Fruit fly (Drosophila melanogaster) whole organism, embryonic: ENCODE results near the gene apolpp.

Experiments
- Adf1 ChIP-seq: fragments of 200-800 bp; sonication (Bioruptor generic); IDR thresholded peaks from 2 replicates; pipeline ENCODE4 v1.3.6; 2022; ENCODE audit warnings: missing biosample characterization, missing genetic modification characterization
- CG1024 ChIP-seq: fragments of 200-800 bp; sonication (Bioruptor generic); IDR thresholded peaks from 2 replicates; pipeline ENCODE4 v1.3.6; 2022; ENCODE audit warnings: missing biosample characterization, missing genetic modification characterization
- CG11504 ChIP-seq: fragments of 200-800 bp; sonication (Bioruptor generic); optimal IDR thresholded peaks from 3 replicates; lab custom pipeline; 2019; ENCODE audit warnings: missing biosample characterization, mild to moderate bottlenecking, missing genetic modification characterization, moderate library complexity
- CG12942 ChIP-seq: fragments of 200-800 bp; sonication (Bioruptor generic); optimal IDR thresholded peaks from 3 replicates; lab custom pipeline; 2016; ENCODE audit warnings: missing biosample characterization, missing genetic modification characterization
- CG14710 ChIP-seq: fragments of 200-800 bp; sonication (Bioruptor generic); optimal IDR thresholded peaks from 3 replicates; lab custom pipeline; 2019; ENCODE audit warnings: missing biosample characterization, mild to moderate bottlenecking, missing genetic modification characterization, moderate library complexity
- CG1603 ChIP-seq: fragments of 200-800 bp; sonication (Bioruptor generic); optimal IDR thresholded peaks from 2 replicates; lab custom pipeline; 2019; ENCODE audit warnings: missing biosample characterization, mild to moderate bottlenecking, missing genetic modification characterization, moderate library complexity
- CG16813 ChIP-seq: fragments of 200-800 bp; sonication (Bioruptor generic); IDR thresholded peaks from 3 replicates; pipeline ENCODE4 v1.3.6; 2022; ENCODE audit warnings: missing biosample characterization, missing genetic modification characterization; ENCODE audit not compliant: partially characterized antibody
- CG17328 ChIP-seq: fragments of 200-800 bp; sonication (Bioruptor generic); IDR thresholded peaks from 2 replicates; pipeline ENCODE4 v1.3.6; 2022; ENCODE audit warnings: missing biosample characterization, missing genetic modification characterization
- CG17802 ChIP-seq: fragments of 200-800 bp; sonication (Bioruptor generic); optimal IDR thresholded peaks from 2 replicates; lab custom pipeline; 2018; ENCODE audit warnings: missing biosample characterization, mild to moderate bottlenecking, missing genetic modification characterization, moderate library complexity
- CG2712 ChIP-seq: fragments of 200-800 bp; optimal IDR thresholded peaks from 3 replicates; lab custom pipeline; 2019; ENCODE audit warnings: missing biosample characterization, mild to moderate bottlenecking, missing genetic modification characterization, moderate library complexity
- CG2889 ChIP-seq: fragments of 200-800 bp; sonication (Bioruptor generic); IDR thresholded peaks from 3 replicates; pipeline ENCODE4 v1.3.6; 2022; ENCODE audit warnings: missing biosample characterization, missing genetic modification characterization
- CG30431 ChIP-seq: fragments of 200-800 bp; sonication (Bioruptor generic); optimal IDR thresholded peaks from 2 replicates; lab custom pipeline; 2017; ENCODE audit warnings: missing biosample characterization, missing genetic modification characterization
- CG3847 ChIP-seq: fragments of 200-800 bp; sonication (Bioruptor generic); IDR thresholded peaks from 2 replicates; pipeline ENCODE4 v1.3.6; 2022; ENCODE audit warnings: missing biosample characterization, missing genetic modification characterization
- CG4707 ChIP-seq: fragments of 200-800 bp; sonication (Bioruptor generic); optimal IDR thresholded peaks from 2 replicates; lab custom pipeline; 2018; ENCODE audit warnings: missing biosample characterization, mild to moderate bottlenecking, missing genetic modification characterization, moderate library complexity
- CG6272 ChIP-seq: fragments of 200-800 bp; sonication (Bioruptor generic); IDR thresholded peaks from 2 replicates; pipeline ENCODE4 v1.3.6; 2022; ENCODE audit warnings: missing biosample characterization, missing genetic modification characterization
- CG6765 ChIP-seq: fragments of 200-800 bp; sonication (Bioruptor generic); optimal IDR thresholded peaks from 3 replicates; lab custom pipeline; 2017; ENCODE audit warnings: missing biosample characterization, mild to moderate bottlenecking, missing genetic modification characterization
- CG7372 ChIP-seq: fragments of 200-800 bp; sonication (Bioruptor generic); IDR thresholded peaks from 2 replicates; pipeline ENCODE4 v1.3.6; 2022; ENCODE audit warnings: missing biosample characterization, missing genetic modification characterization
- CG8924 ChIP-seq: fragments of 200-800 bp; optimal IDR thresholded peaks from 3 replicates; lab custom pipeline; 2019; ENCODE audit warnings: missing biosample characterization, mild to moderate bottlenecking, missing genetic modification characterization, moderate library complexity
- D19A ChIP-seq: fragments of 200-800 bp; optimal IDR thresholded peaks from 3 replicates; lab custom pipeline; 2019; ENCODE audit warnings: missing biosample characterization, mild to moderate bottlenecking, missing genetic modification characterization, moderate library complexity
- Dek ChIP-seq: fragments of 200-800 bp; sonication (Bioruptor generic); optimal IDR thresholded peaks from 3 replicates; lab custom pipeline; 2019; ENCODE audit warnings: missing biosample characterization, mild to moderate bottlenecking, missing genetic modification characterization, moderate library complexity
- Dfd ChIP-seq, 2 experiments: fragments of >200 bp; optimal IDR thresholded peaks; 2 replicates each; lab custom pipeline; 2017; ENCODE audit warnings: missing biosample characterization in 2 of 2, missing genetic modification characterization in 2 of 2
- Dref ChIP-seq: fragments of 200-800 bp; sonication (Bioruptor generic); IDR thresholded peaks from 2 replicates; pipeline ENCODE4 v1.3.6; 2022; ENCODE audit warnings: missing biosample characterization, missing genetic modification characterization
- Fer1 ChIP-seq: fragments of 200-800 bp; sonication (Bioruptor generic); optimal IDR thresholded peaks from 2 replicates; lab custom pipeline; 2017; ENCODE audit warnings: missing biosample characterization, mild to moderate bottlenecking, missing genetic modification characterization
- Fer3 ChIP-seq: fragments of 200-800 bp; sonication (Bioruptor generic); optimal IDR thresholded peaks from 2 replicates; lab custom pipeline; 2018; ENCODE audit warnings: missing biosample characterization, mild to moderate bottlenecking, missing genetic modification characterization, moderate library complexity
- MESR4 ChIP-seq: fragments of 200-800 bp; sonication (Bioruptor generic); optimal IDR thresholded peaks from 2 replicates; lab custom pipeline; 2018; ENCODE audit warnings: missing biosample characterization, mild to moderate bottlenecking, missing genetic modification characterization, moderate library complexity
- Nf-YA ChIP-seq: fragments of 200-800 bp; sonication (Bioruptor generic); IDR thresholded peaks from 2 replicates; pipeline ENCODE4 v1.3.6; 2022; ENCODE audit warnings: missing biosample characterization, missing genetic modification characterization
- Pdp1 ChIP-seq, 2 experiments: fragments of 200-800 bp; sonication (Bioruptor generic); optimal IDR thresholded peaks; 3 replicates each; lab custom pipeline; 2016; ENCODE audit warnings: missing biosample characterization in 2 of 2, missing genetic modification characterization in 2 of 2, mild to moderate bottlenecking in 1 of 2, moderate library complexity in 1 of 2
- TFAM ChIP-seq: fragments of 200-800 bp; sonication (Bioruptor generic); optimal IDR thresholded peaks from 2 replicates; lab custom pipeline; 2017; ENCODE audit warnings: missing biosample characterization, missing genetic modification characterization, inconsistent platforms
- Trl ChIP-seq, 3 experiments: fragments of >200 bp in 2 of 3; fragments of 200-800 bp in 1 of 3; sonication (Bioruptor generic) in 1 of 3; optimal IDR thresholded peaks; 2 replicates in 1 of 3; 3 replicates in 2 of 3; lab custom pipeline; 2016 to 2017; ENCODE audit warnings: missing biosample characterization in 1 of 3, missing genetic modification characterization in 1 of 3
- ara ChIP-seq: fragments of 200-800 bp; sonication (Bioruptor generic); IDR thresholded peaks from 2 replicates; pipeline ENCODE4 v1.3.6; 2022; ENCODE audit warnings: missing biosample characterization, missing genetic modification characterization
- ash1 ChIP-seq: fragments of 200-800 bp; sonication (Bioruptor generic); optimal IDR thresholded peaks from 2 replicates; lab custom pipeline; 2018; ENCODE audit warnings: missing biosample characterization, mild to moderate bottlenecking, missing genetic modification characterization
- ato ChIP-seq: fragments of 200-800 bp; sonication (Bioruptor generic); IDR thresholded peaks from 2 replicates; pipeline ENCODE4 v1.3.6; 2022; ENCODE audit warnings: missing biosample characterization, missing genetic modification characterization; ENCODE audit not compliant: partially characterized antibody
- cad ChIP-seq: fragments of >200 bp; optimal IDR thresholded peaks from 2 replicates; lab custom pipeline; 2017; ENCODE audit warnings: missing biosample characterization, missing genetic modification characterization
- cas ChIP-seq: fragments of 200-800 bp; sonication (Bioruptor generic); IDR thresholded peaks from 2 replicates; pipeline ENCODE4 v1.3.6; 2022; ENCODE audit warnings: missing biosample characterization, missing genetic modification characterization
- da ChIP-seq: fragments of 200-800 bp; sonication (Bioruptor generic); optimal IDR thresholded peaks from 2 replicates; lab custom pipeline; 2016; ENCODE audit warnings: missing biosample characterization, missing genetic modification characterization
- fd3F ChIP-seq: fragments of 200-800 bp; sonication (Bioruptor generic); optimal IDR thresholded peaks from 2 replicates; lab custom pipeline; 2018; ENCODE audit warnings: missing biosample characterization, mild to moderate bottlenecking, missing genetic modification characterization, moderate library complexity
- fd64A ChIP-seq: fragments of 200-800 bp; sonication (Bioruptor generic); optimal IDR thresholded peaks from 3 replicates; lab custom pipeline; 2018; ENCODE audit warnings: missing biosample characterization, mild to moderate bottlenecking, missing genetic modification characterization
- gem ChIP-seq: fragments of 200-800 bp; sonication (Bioruptor generic); optimal IDR thresholded peaks from 2 replicates; lab custom pipeline; 2019; ENCODE audit warnings: missing biosample characterization, mild to moderate bottlenecking, missing genetic modification characterization, moderate library complexity
- hbn ChIP-seq: fragments of 200-800 bp; sonication (Bioruptor generic); IDR thresholded peaks from 2 replicates; pipeline ENCODE4 v1.3.6; 2022; ENCODE audit warnings: missing biosample characterization, missing genetic modification characterization; ENCODE audit not compliant: partially characterized antibody
- insv ChIP-seq, 2 experiments: fragments of 200-800 bp; sonication (Bioruptor generic); optimal IDR thresholded peaks; 3 replicates each; lab custom pipeline; 2016 to 2018; ENCODE audit warnings: missing biosample characterization in 2 of 2, missing genetic modification characterization in 2 of 2
- lov ChIP-seq, 2 experiments: fragments of 200-800 bp in 1 of 2; fragments of >200 bp in 1 of 2; sonication (Bioruptor generic) in 1 of 2; IDR thresholded peaks in 1 of 2; optimal IDR thresholded peaks in 1 of 2; 2 replicates in 1 of 2; 3 replicates in 1 of 2; pipeline versions ENCODE4 v1.3.6 to Lab custom; 2017 to 2022; ENCODE audit warnings: missing biosample characterization in 1 of 2, missing genetic modification characterization in 1 of 2
- maf-S ChIP-seq: fragments of 200-800 bp; sonication (Bioruptor generic); optimal IDR thresholded peaks from 2 replicates; lab custom pipeline; 2016; ENCODE audit warnings: missing biosample characterization, missing genetic modification characterization
- oc ChIP-seq: fragments of 200-800 bp; sonication (Bioruptor generic); optimal IDR thresholded peaks from 2 replicates; lab custom pipeline; 2018; ENCODE audit warnings: missing biosample characterization, mild to moderate bottlenecking, missing genetic modification characterization, moderate library complexity
- org-1 ChIP-seq: fragments of 200-800 bp; sonication (Bioruptor generic); optimal IDR thresholded peaks from 2 replicates; lab custom pipeline; 2017; ENCODE audit warnings: missing biosample characterization, missing genetic modification characterization
- psq ChIP-seq: fragments of 200-800 bp; sonication (Bioruptor generic); optimal IDR thresholded peaks from 2 replicates; lab custom pipeline; 2017; ENCODE audit warnings: missing biosample characterization, missing genetic modification characterization
- ranshi ChIP-seq: fragments of 200-800 bp; sonication (Bioruptor generic); IDR thresholded peaks from 2 replicates; pipeline ENCODE4 v1.3.6; 2022; ENCODE audit warnings: missing biosample characterization, missing genetic modification characterization
- sens-2 ChIP-seq: fragments of 200-800 bp; sonication (Bioruptor generic); IDR thresholded peaks from 2 replicates; pipeline ENCODE4 v1.3.6; 2022; ENCODE audit warnings: missing biosample characterization, missing genetic modification characterization
- ttk ChIP-seq: fragments of 200-800 bp; sonication (Bioruptor generic); IDR thresholded peaks from 2 replicates; pipeline ENCODE4 v2.1.2; 2022; ENCODE audit warnings: missing biosample characterization, missing genetic modification characterization
- zf30C ChIP-seq: fragments of 200-800 bp; sonication (Bioruptor generic); optimal IDR thresholded peaks from 3 replicates; lab custom pipeline; 2018; ENCODE audit warnings: missing biosample characterization, mild to moderate bottlenecking, missing genetic modification characterization

apolpp gene

DNA sequence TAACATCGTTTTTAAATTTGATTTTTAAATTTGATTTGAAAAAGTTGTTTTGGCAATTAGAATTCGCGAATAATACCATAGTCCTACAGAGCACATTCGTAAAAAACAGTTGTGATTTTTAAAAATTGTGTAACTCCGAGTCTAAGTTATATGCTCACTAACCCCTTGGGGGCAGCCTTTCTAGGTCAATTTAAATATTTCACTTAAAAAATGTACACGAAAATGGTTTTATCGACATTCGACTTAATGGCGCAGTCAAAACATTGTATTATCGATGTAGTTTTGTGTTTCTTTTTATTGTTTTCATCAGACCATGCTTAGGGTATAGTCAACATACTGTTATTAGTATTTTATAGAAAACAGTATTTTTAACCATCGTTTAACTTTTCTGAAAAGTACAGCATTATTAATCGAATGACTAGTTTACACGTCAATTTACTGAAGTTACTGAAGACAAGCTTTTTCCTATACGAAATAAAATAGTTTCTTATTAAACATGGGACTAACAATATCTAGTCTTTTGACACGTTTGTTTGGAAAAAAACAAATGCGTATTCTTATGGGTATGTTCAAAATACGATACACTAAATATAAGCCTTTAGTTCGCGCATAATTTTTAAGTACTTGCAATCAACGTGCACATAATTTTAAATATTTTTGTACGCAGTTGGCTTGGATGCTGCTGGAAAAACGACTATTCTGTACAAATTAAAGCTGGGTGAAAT, 63.2 kb downstream of the apolpp start, which contains the start of gene Arf4 (continued):
- TF ChIP-seq ranshi (GFP tag; lab: Robert Waterston, UW) (no peak), fd3F (no peak), CG2889 (GFP tag; lab: Robert Waterston, UW) (no peak), CG17328 (no peak), CG30431 (GFP tag; lab: Kevin White, UChicago) (no peak), Fer3 (tag; lab: Kevin White, UChicago) (no peak), maf-S (no peak), CG12942 (GFP tag; lab: Kevin White, UChicago) (no peak), CG8924 (tag; lab: Kevin White, UChicago) (no peak), D19A (tag; lab: Kevin White, UChicago) (no peak), CG16813 (no peak), ash1 (no peak), ttk (no peak), zf30C (GFP tag; lab: Kevin White, UChicago) (no peak), Dref (GFP tag; lab: Robert Waterston, UW) (no peak), CG11504 (tag; lab: Kevin White, UChicago) (no peak), sens-2 (GFP tag; lab: Robert Waterston, UW) (no peak), CG6272 (GFP tag; lab: Robert Waterston, UW) (no peak), insv (GFP tag; optimal IDR thresholded peaks at IDR 0.05; lab: Kevin White, UChicago) (no peak), CG1024 (GFP tag; lab: Robert Waterston, UW) (peak; percentile 94), Fer1 (peak; percentile 10), Adf1 (GFP tag; lab: Robert Waterston, UW) (no peak), cad (GFP tag; lab: Kevin White, UChicago) (no peak), Pdp1 (GFP tag; optimal IDR thresholded peaks at IDR 0.05; lab: Kevin White, UChicago) (no peak), CG6765 (GFP tag; lab: Kevin White, UChicago) (no peak), cas (no peak), hbn (GFP tag; lab: Robert Waterston, UW) (no peak), CG14710 (tag; lab: Kevin White, UChicago) (peak; percentile 11), ato (no peak), gem (tag; lab: Kevin White, UChicago) (peak; percentile 6), CG4707 (GFP tag; lab: Kevin White, UChicago) (no peak), Dfd (GFP tag; optimal IDR thresholded peaks at IDR 0.05; lab: Kevin White, UChicago) (no peak), lov (optimal IDR thresholded peaks at IDR 0.05; lab: Kevin White, UChicago) (no peak), lov (GFP tag; IDR thresholded peaks at IDR 0.05; lab: Robert Waterston, UW) (no peak), CG2712 (tag; lab: Kevin White, UChicago) (no peak), CG7372 (GFP tag; lab: Robert Waterston, UW) (no peak), CG3847 (GFP tag; lab: Robert Waterston, UW) (no peak), TFAM (no peak), psq (no peak), ara (no peak), Nf-YA (GFP tag; lab: Robert Waterston, UW) (no peak), org-1 (no peak), oc (tag; lab: Kevin White, UChicago) (no peak), MESR4 (GFP tag; lab: Kevin White, UChicago) (peak; percentile 86), Dek (tag; lab: Kevin White, UChicago) (no peak), Trl (optimal IDR thresholded peaks at IDR 0.05; lab: Kevin White, UChicago) (no peak), Trl (GFP tag; optimal IDR thresholded peaks at IDR 0.05; lab: Kevin White, UChicago) (no peak), CG1603 (tag; lab: Kevin White, UChicago) (peak; percentile 82), da (GFP tag; lab: Kevin White, UChicago) (no peak), fd64A (GFP tag; lab: Kevin White, UChicago) (no peak), CG17802 (peak; percentile 97)
